Fruit fly (Drosophila melanogaster) whole organism, pupa: Measurements from ENCODE around the gene CG5861.
A peak's percentile ranks its signal among the peaks of the same experiment; 100 is the strongest.

Experiments used
- CG10348 ChIP-seq: fragments of 200-800 bp; sonication (Bioruptor generic); IDR thresholded peaks from 2 replicates; pipeline ENCODE4 v1.3.6; 2022; ENCODE audit warnings: missing biosample characterization, missing genetic modification characterization
- CG12605 ChIP-seq: fragments of 200-800 bp; sonication (Bioruptor generic); IDR thresholded peaks from 2 replicates; pipeline ENCODE4 v1.3.6; 2022; ENCODE audit warnings: missing biosample characterization, missing genetic modification characterization
- CG13204 ChIP-seq: fragments of 200-800 bp; sonication (Bioruptor generic); optimal IDR thresholded peaks from 2 replicates; lab custom pipeline; 2018; ENCODE audit warnings: missing biosample characterization, mild to moderate bottlenecking, missing genetic modification characterization, moderate library complexity
- CG14655 ChIP-seq: fragments of 200-800 bp; sonication (Bioruptor generic); optimal IDR thresholded peaks from 3 replicates; lab custom pipeline; 2017; ENCODE audit warnings: mild to moderate bottlenecking, missing biosample characterization, missing genetic modification reagents, missing genetic modification characterization
- CG15710 ChIP-seq: fragments of 200-800 bp; sonication (Bioruptor generic); optimal IDR thresholded peaks from 2 replicates; lab custom pipeline; 2018; ENCODE audit warnings: missing biosample characterization, mild to moderate bottlenecking, missing genetic modification characterization, moderate library complexity
- CG17806 ChIP-seq: fragments of 200-800 bp; sonication (Bioruptor generic); optimal IDR thresholded peaks from 2 replicates; lab custom pipeline; 2018; ENCODE audit warnings: missing biosample characterization, mild to moderate bottlenecking, missing genetic modification characterization, moderate library complexity
- CG32121 ChIP-seq: fragments of 200-800 bp; sonication (Bioruptor generic); IDR thresholded peaks from 2 replicates; pipeline ENCODE4 v1.3.6; 2022; ENCODE audit warnings: missing biosample characterization, missing genetic modification characterization
- CG34367 ChIP-seq: fragments of 200-800 bp; sonication (Bioruptor generic); optimal IDR thresholded peaks from 2 replicates; lab custom pipeline; 2018; ENCODE audit warnings: missing biosample characterization, mild to moderate bottlenecking, missing genetic modification characterization
- CG4496 ChIP-seq: fragments of 200-800 bp; sonication (Bioruptor generic); IDR thresholded peaks from 3 replicates; pipeline ENCODE4 v1.3.6; 2022; ENCODE audit warnings: missing biosample characterization, missing genetic modification characterization
- CG8159 ChIP-seq: fragments of 200-800 bp; sonication (Bioruptor generic); optimal IDR thresholded peaks from 3 replicates; lab custom pipeline; 2018; ENCODE audit warnings: missing biosample characterization, mild to moderate bottlenecking, missing genetic modification characterization, moderate library complexity
- CG8301 ChIP-seq: fragments of 200-800 bp; sonication (Bioruptor generic); optimal IDR thresholded peaks from 2 replicates; lab custom pipeline; 2018; ENCODE audit warnings: missing biosample characterization, mild to moderate bottlenecking, missing genetic modification characterization
- CG9948 ChIP-seq: fragments of 200-800 bp; sonication (Bioruptor generic); optimal IDR thresholded peaks from 2 replicates; lab custom pipeline; 2018; ENCODE audit warnings: missing biosample characterization, mild to moderate bottlenecking, missing genetic modification characterization, moderate library complexity
- D1 ChIP-seq: fragments of 200-800 bp; sonication (Bioruptor generic); optimal IDR thresholded peaks from 2 replicates; lab custom pipeline; 2018; ENCODE audit warnings: missing biosample characterization, mild to moderate bottlenecking, missing genetic modification characterization, moderate library complexity
- EcR ChIP-seq: fragments of 200-800 bp; sonication (Bioruptor generic); optimal IDR thresholded peaks from 3 replicates; lab custom pipeline; 2019; ENCODE audit warnings: missing biosample characterization, missing genetic modification characterization, mild to moderate bottlenecking, moderate library complexity, missing genetic modification reagents
- Ets98B ChIP-seq: fragments of 200-800 bp; sonication (Bioruptor generic); IDR thresholded peaks from 2 replicates; pipeline ENCODE4 v1.3.6; 2022; ENCODE audit warnings: missing biosample characterization, missing genetic modification characterization
- Pif1A ChIP-seq: fragments of 200-800 bp; sonication (Bioruptor generic); optimal IDR thresholded peaks from 3 replicates; lab custom pipeline; 2016; ENCODE audit warnings: missing biosample characterization, missing genetic modification characterization
- Pif1B ChIP-seq: fragments of 200-800 bp; sonication (Bioruptor generic); optimal IDR thresholded peaks from 3 replicates; lab custom pipeline; 2016; ENCODE audit warnings: missing biosample characterization, missing genetic modification characterization
- Snoo ChIP-seq: fragments of 200-800 bp; sonication (Bioruptor generic); optimal IDR thresholded peaks from 3 replicates; lab custom pipeline; 2017; ENCODE audit warnings: missing biosample characterization, mild to moderate bottlenecking, missing genetic modification characterization, inconsistent platforms
- fd96Ca ChIP-seq: fragments of 200-800 bp; sonication (Bioruptor generic); IDR thresholded peaks from 3 replicates; pipeline ENCODE4 v1.3.6; 2022; ENCODE audit warnings: missing biosample characterization, missing genetic modification characterization
- gl ChIP-seq: fragments of 200-800 bp; sonication (Bioruptor generic); optimal IDR thresholded peaks from 2 replicates; lab custom pipeline; 2018; ENCODE audit warnings: missing biosample characterization, mild to moderate bottlenecking, missing genetic modification characterization
- rn ChIP-seq: fragments of 200-800 bp; sonication (Bioruptor generic); IDR thresholded peaks from 2 replicates; pipeline ENCODE4 v1.3.6; 2022; ENCODE audit warnings: missing biosample characterization, missing genetic modification characterization

The CG5861 gene

DNA sequence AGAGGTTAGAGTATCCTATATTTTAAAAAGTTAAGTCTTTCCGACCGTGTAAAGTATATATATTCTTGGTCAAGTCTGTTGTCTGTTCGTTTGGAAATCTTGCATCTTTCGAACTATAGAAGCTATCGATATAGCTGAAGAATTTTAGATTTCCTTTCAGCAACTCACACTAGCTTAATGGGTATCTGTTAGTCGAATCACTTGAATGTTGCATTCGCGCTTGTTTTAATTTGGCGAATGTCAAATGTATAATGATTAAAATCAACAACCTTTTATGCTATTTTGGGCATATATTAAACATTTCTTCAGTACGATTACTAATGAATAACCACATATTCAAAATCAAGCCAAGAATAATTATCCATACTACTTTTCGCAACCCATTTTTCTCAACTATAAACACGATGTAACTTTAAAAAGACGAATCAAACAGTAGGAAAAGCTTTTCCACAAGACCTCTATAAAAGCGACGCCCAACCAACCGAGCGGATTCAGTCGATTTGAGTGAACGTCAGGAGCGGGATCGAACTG is 13.3 kb downstream of the CG5861 start, which contains the start of gene Cyp303a1:
TSS of gene Cyp303a1 (plus strand) at position 481 of the 531 bp plus-strand sequence.
- TF ChIP-seq Pif1A (no peak), EcR (no peak), CG8301 (tag; lab: Kevin White, UChicago) (no peak), fd96Ca (GFP tag; lab: Robert Waterston, UW) (no peak), Pif1B (GFP tag; lab: Kevin White, UChicago) (no peak), CG14655 (no peak), CG13204 (GFP tag; lab: Kevin White, UChicago) (no peak), D1 (no peak), CG32121 (no peak), CG4496 (GFP tag; lab: Robert Waterston, UW) (no peak)

DNA sequence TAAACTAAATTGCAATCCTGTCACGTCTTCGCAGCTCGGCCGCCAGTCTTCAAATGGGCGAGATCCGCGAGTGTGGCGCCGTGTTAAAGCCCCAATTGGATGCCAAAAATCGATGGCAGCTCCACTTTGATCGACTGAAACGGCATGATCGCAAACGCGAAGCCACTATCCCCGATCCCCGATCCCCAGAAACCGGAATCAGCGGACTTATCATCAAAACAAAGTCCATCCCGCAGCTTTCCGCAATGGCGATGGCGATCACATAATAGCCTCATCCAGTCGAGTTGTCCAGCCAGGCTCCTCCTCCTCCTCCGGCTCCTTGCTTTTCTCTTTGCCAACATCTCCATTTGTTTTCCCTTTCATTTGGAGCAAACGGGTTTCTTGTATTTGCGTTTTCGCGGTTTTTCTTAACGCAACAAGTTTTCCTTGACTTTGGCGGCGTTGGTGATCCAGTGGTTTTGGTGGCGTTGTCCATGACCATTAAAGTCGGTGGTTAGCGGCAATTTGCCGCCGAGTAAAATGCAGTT is 14.1 kb downstream of the CG5861 start, which contains the start of gene CG13258:
TSS of gene CG13258 (minus strand) at position 51 of the 527 bp plus-strand sequence.
- TF ChIP-seq CG4496 (GFP tag; lab: Robert Waterston, UW) (no peak; the same call in 2 of the 3 replicates), fd96Ca (GFP tag; lab: Robert Waterston, UW) (no peak), Ets98B (GFP tag; lab: Robert Waterston, UW) (peak; percentile 16; the same call in 1 of the 2 replicates), EcR (no peak), Pif1A (no peak), CG10348 (no peak), CG34367 (tag; lab: Kevin White, UChicago) (no peak), CG8159 (tag; lab: Kevin White, UChicago) (no peak), Pif1B (GFP tag; lab: Kevin White, UChicago) (no peak)

DNA sequence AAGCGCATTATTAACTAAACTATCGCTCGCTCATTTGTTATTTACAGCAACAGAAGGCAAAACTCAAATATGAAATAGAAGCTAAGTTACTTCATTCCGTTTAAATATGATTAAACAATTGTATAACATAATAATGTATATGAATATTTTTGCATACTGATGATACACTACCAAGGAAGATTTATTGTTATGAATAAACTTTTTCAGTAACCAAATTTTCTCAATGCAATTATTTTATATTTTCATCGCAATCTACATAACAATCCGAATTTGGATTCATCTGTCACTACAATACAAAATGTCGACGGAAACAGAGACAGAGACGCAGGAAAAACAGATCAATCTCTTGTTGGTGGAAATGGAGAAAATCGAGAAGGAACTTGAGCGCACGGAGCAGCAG is 16.1 kb downstream of the CG5861 start, which contains the start of gene CG17329:
TSS of gene CG17329 (plus strand) at position 301 of the 400 bp plus-strand sequence.
- TF ChIP-seq CG10348 = no peak
- TF ChIP-seq fd96Ca (GFP tag; lab: Robert Waterston, UW) = no peak
- TF ChIP-seq Pif1A = no peak
- no peak for TF ChIP-seq CG12605
- no peak for TF ChIP-seq Snoo (tag; lab: Kevin White, UChicago)
- TF ChIP-seq CG32121 = no peak
- TF ChIP-seq Ets98B (GFP tag; lab: Robert Waterston, UW) = no peak
- no peak for TF ChIP-seq CG15710 (tag; lab: Kevin White, UChicago)
- no peak for TF ChIP-seq CG17806 (tag; lab: Kevin White, UChicago)
- TF ChIP-seq CG4496 (GFP tag; lab: Robert Waterston, UW) = no peak
- TF ChIP-seq EcR = no peak
- TF ChIP-seq rn (GFP tag; lab: Robert Waterston, UW) = no peak
- TF ChIP-seq gl = no peak
- no peak for TF ChIP-seq Pif1B (GFP tag; lab: Kevin White, UChicago)
- TF ChIP-seq, all 21 proteins: peak for 0

DNA sequence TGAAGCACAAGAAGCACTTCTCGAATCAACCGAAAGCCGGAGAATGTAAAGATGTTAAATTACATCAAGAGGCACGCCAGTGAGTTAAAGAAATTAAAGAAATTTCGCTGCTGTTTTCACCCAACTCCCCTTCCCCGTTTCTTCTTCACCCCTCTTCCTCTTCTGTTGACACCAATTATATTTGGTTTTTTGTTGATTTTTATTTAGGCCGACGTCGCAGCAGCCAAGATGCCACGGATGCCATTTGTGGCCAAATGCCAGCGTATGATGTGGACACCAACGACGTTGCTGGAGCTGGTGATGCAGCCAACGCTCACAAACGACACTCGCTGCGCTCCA is 18.7 kb downstream of the CG5861 start:
- TF ChIP-seq CG13204 (GFP tag; lab: Kevin White, UChicago) = no peak
- no peak for TF ChIP-seq rn (GFP tag; lab: Robert Waterston, UW)
- no peak for TF ChIP-seq D1
- TF ChIP-seq CG8159 (tag; lab: Kevin White, UChicago) = no peak
- no peak for TF ChIP-seq EcR
- TF ChIP-seq CG4496 (GFP tag; lab: Robert Waterston, UW) = no peak
- TF ChIP-seq CG12605 = no peak
- TF ChIP-seq Pif1B (GFP tag; lab: Kevin White, UChicago) = no peak
- no peak for TF ChIP-seq CG14655
- TF ChIP-seq CG17806 (tag; lab: Kevin White, UChicago) = no peak
- no peak for TF ChIP-seq CG32121

DNA sequence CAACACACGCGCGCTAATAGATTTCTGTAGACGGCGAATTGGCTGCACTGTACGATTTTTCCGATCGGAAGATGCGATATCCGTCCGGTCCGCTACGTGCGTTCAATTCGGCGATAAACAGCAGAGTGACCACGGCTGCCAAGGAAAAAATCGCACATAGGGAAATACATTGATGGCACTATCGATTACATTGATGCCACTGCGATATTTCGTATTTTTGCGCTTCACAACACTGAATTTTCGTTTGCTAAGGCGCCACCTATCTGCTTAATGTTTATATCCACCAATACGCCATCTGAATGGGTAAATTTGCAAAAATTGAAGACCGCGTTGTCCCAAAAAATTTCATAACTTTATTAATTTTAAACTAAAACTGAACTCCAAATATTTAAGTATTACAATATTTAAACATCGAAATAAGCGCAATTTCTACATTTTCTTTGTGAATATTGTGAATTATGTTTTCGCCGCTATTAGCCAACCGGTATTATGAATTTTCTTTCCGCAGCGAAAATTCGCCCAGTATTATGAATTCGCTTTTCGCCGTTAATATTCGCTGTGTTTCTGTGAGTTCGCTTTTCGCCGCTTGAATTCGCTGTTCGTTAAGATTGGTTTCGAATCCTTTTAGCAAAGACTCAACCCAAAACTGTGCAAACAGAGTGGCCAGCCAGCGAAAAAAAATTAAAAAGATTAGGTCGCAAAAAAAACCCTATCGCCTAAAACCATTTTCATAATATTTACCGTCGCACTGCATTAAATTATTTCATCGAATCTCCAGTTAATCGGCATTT is 19.3 kb downstream of the CG5861 start, which contains the start of the genes crp and pkaap:
TSS of gene crp (minus strand) at position 129 of the 791 bp plus-strand sequence.
TSS of gene pkaap (plus strand) at position 689 of the 791 bp plus-strand sequence.
- TF ChIP-seq Ets98B (GFP tag; lab: Robert Waterston, UW) (no peak), CG4496 (GFP tag; lab: Robert Waterston, UW) (no peak), D1 (no peak), CG13204 (GFP tag; lab: Kevin White, UChicago) (peak; percentile 48), CG8301 (tag; lab: Kevin White, UChicago) (no peak), Snoo (tag; lab: Kevin White, UChicago) (peak; percentile 57), rn (GFP tag; lab: Robert Waterston, UW) (no peak), CG32121 (no peak), Pif1A (no peak), CG9948 (tag; lab: Kevin White, UChicago) (no peak), gl (peak; percentile 18), CG15710 (tag; lab: Kevin White, UChicago) (peak; percentile 12), CG34367 (tag; lab: Kevin White, UChicago) (peak; percentile 34), Pif1B (GFP tag; lab: Kevin White, UChicago) (peak; percentile 64), CG14655 (no peak), CG10348 (no peak), CG17806 (tag; lab: Kevin White, UChicago) (peak; percentile 1), CG8159 (tag; lab: Kevin White, UChicago) (peak; percentile 50), CG12605 (no peak), fd96Ca (GFP tag; lab: Robert Waterston, UW) (no peak), EcR (no peak)
